Worm (Caenorhabditis elegans): ENCODE measurements around the gene F28A12.3.

DNA sequence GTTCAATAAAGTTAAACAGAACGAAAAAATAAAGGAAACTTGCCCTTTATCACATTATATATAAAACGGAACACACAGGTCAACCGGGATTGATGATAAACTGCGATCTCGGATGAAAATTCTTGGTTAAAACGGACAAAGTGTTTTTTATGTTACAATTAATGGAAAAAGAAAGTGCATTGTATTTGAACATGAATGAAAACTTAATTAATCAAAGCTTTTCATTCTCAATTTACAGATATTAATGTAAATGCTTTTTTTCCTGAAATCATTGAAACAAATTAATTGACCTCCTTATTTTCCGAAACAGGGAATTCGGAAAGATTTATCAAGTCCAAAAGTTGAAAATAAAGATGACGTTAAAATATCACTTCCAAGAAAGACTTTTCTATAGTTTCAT lies 39.7 kb downstream of the F28A12.3 start, which contains the start of gene F41E6.8:
- TF ChIP-seq cog-1 (tag; optimal IDR thresholded peaks at IDR 0.05) (no peak), flt-1 (GFP tag; IDR thresholded peaks at IDR 0.05) (no peak)
